Worm (Caenorhabditis elegans): Measurements from ENCODE around the gene hlh-6.

The hlh-6 gene

ce11 chrII:9600022-9600722, 14.5 kb downstream of the hlh-6 start (continued):
- no peak for TF ChIP-seq egl-13 (tag; optimal IDR thresholded peaks at IDR 0.05)
- no peak for TF ChIP-seq pax-3 (tag; optimal IDR thresholded peaks at IDR 0.05)
- TF ChIP-seq efl-3 (GFP tag; optimal IDR thresholded peaks at IDR 0.05), result no peak
- TF ChIP-seq nhr-12 (tag; optimal IDR thresholded peaks at IDR 0.05), result no peak
- no peak for TF ChIP-seq fos-1 (tag; optimal IDR thresholded peaks at IDR 0.05)
- no peak for TF ChIP-seq pag-3 (tag; optimal IDR thresholded peaks at IDR 0.05; ENCODE audit: borderline replicate concordance, insufficient read depth)
- TF ChIP-seq unc-130 (tag; optimal IDR thresholded peaks at IDR 0.05), result no peak
- TF ChIP-seq nhr-237 (tag; optimal IDR thresholded peaks at IDR 0.05), result no peak
- no peak for TF ChIP-seq dsc-1 (tag; optimal IDR thresholded peaks at IDR 0.05)
- TF ChIP-seq ztf-11 (tag; optimal IDR thresholded peaks at IDR 0.05), result no peak
- no peak for TF ChIP-seq mdl-1 (tag; optimal IDR thresholded peaks at IDR 0.05)
- TF ChIP-seq fkh-8 (tag; optimal IDR thresholded peaks at IDR 0.05), result no peak
- no peak for TF ChIP-seq xbp-1 (tag; optimal IDR thresholded peaks at IDR 0.05)
- no peak for TF ChIP-seq snpc-4 (tag; optimal IDR thresholded peaks at IDR 0.05)
- TF ChIP-seq fkh-10 (GFP tag; optimal IDR thresholded peaks at IDR 0.05), result no peak
- TF ChIP-seq grh-1 (GFP tag; IDR thresholded peaks at IDR 0.05), result no peak
- no peak for TF ChIP-seq fkh-4 (tag; optimal IDR thresholded peaks at IDR 0.05; ENCODE audit: borderline replicate concordance)
- TF ChIP-seq alr-1 (tag; optimal IDR thresholded peaks at IDR 0.05; ENCODE audit: borderline replicate concordance), result no peak
- no peak for TF ChIP-seq nhr-47 (tag; optimal IDR thresholded peaks at IDR 0.05)
- no peak for TF ChIP-seq nhr-28 (tag; optimal IDR thresholded peaks at IDR 0.05)
- TF ChIP-seq elt-3 (tag; optimal IDR thresholded peaks at IDR 0.05), result no peak
- no peak for TF ChIP-seq mep-1 (tag; optimal IDR thresholded peaks at IDR 0.05)
- no peak for TF ChIP-seq nhr-90 (tag; optimal IDR thresholded peaks at IDR 0.05; ENCODE audit: poor library complexity)
- no peak for TF ChIP-seq ama-1 (optimal IDR thresholded peaks at IDR 0.05)
- no peak for TF ChIP-seq mab-9 (GFP tag; IDR thresholded peaks at IDR 0.05)
- no peak for TF ChIP-seq aly-2 (tag; optimal IDR thresholded peaks at IDR 0.05)
- no peak for TF ChIP-seq hlh-4 (tag; optimal IDR thresholded peaks at IDR 0.05)
- no peak for TF ChIP-seq jun-1 (tag; optimal IDR thresholded peaks at IDR 0.05)
- no peak for TF ChIP-seq unc-30 (tag; optimal IDR thresholded peaks at IDR 0.05)
- no peak for TF ChIP-seq ceh-90 (tag; optimal IDR thresholded peaks at IDR 0.05)
- no peak for TF ChIP-seq nhr-85 (tag)
- TF ChIP-seq lin-14 (GFP tag; optimal IDR thresholded peaks at IDR 0.05), result peak; percentile 25
- TF ChIP-seq tlp-1 (tag; optimal IDR thresholded peaks at IDR 0.05), result no peak
- no peak for TF ChIP-seq lsy-2 (tag; optimal IDR thresholded peaks at IDR 0.05)
- no peak for TF ChIP-seq sox-4 (tag; optimal IDR thresholded peaks at IDR 0.05)

ce11 chrII:9597516-9598047, 17.0 kb downstream of the hlh-6 start, which contains the start of gene mrpl-53:
Gene mrpl-53 (plus strand): TSS chrII:9597622.
- no peak for TF ChIP-seq mef-2 (tag; optimal IDR thresholded peaks at IDR 0.05)
- TF ChIP-seq C16A3.4 (tag; optimal IDR thresholded peaks at IDR 0.05), result no peak
- TF ChIP-seq nhr-90 (tag; optimal IDR thresholded peaks at IDR 0.05; ENCODE audit: poor library complexity), result peak; percentile 52
- TF ChIP-seq sup-37 (GFP tag; optimal IDR thresholded peaks at IDR 0.05), result no peak
- peak in 1 of 2 experiments; percentile 1 for TF ChIP-seq lin-35 (GFP tag; optimal IDR thresholded peaks at IDR 0.05)
- no peak for TF ChIP-seq fkh-10 (GFP tag; optimal IDR thresholded peaks at IDR 0.05)
- no peak for TF ChIP-seq hlh-17 (GFP tag; optimal IDR thresholded peaks at IDR 0.05; ENCODE audit: borderline replicate concordance)
- TF ChIP-seq nhr-71 (tag; optimal IDR thresholded peaks at IDR 0.05), result peak; percentile 29
- no peak for TF ChIP-seq mdl-1 (tag; optimal IDR thresholded peaks at IDR 0.05)
- TF ChIP-seq C04F5.9 (tag; optimal IDR thresholded peaks at IDR 0.05), result no peak
- no peak for TF ChIP-seq nhr-76 (tag; optimal IDR thresholded peaks at IDR 0.05)
- TF ChIP-seq ces-1 (GFP tag; optimal IDR thresholded peaks at IDR 0.05), result no peak
- TF ChIP-seq efl-1 (optimal IDR thresholded peaks at IDR 0.05), result no peak
- peak in 1 of 2 experiments; percentile 66 for TF ChIP-seq efl-1 (GFP tag; optimal IDR thresholded peaks at IDR 0.05 in 1 of 2)
- TF ChIP-seq aly-2 (tag; optimal IDR thresholded peaks at IDR 0.05), result no peak

Measured in whole organism, L1 larva.